Worm (Caenorhabditis elegans) whole organism, L4/young adult: ENCODE measurements around the gene hpl-2.

Source experiments
- W03F9.2 ChIP-seq: fragments of 150-350 bp; optimal IDR thresholded peaks from 2 replicates; lab custom pipeline; 2014; ENCODE audit warnings: missing biosample characterization, missing genetic modification characterization
- dao-5 ChIP-seq: sonication (generic microtip); optimal IDR thresholded peaks from 2 replicates; lab custom pipeline; 2016; ENCODE audit warnings: missing genotype, missing genetic modification characterization, moderate library complexity, missing compliant biosample characterization
- him-1 ChIP-seq: sonication (generic microtip); optimal IDR thresholded peaks from 2 replicates; lab custom pipeline; 2016; ENCODE audit warnings: missing genotype, missing genetic modification reagents, missing genetic modification characterization, missing compliant biosample characterization

DNA sequence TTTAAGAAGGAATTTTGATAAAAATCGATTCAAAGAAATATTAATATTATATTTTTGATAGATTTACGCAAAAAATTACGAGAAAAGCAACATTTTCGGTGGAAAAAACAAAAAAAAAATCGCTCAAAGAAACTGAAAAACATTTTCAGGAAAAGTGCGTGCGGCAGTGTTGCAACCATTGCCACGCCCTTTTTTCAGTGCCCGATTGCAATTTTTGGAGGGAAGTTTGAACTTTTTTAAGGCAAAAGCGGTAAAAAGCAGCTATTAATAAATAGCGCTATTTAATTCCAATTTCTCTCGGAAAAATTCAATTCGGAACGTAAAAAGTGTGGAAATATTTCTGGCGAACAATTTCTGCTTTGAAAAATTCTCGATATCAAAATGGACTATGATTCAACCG lies 34.3 kb downstream of the hpl-2 start:
- no peak for TF ChIP-seq W03F9.2 (tag; lab: Kevin White, UChicago)
- TF ChIP-seq him-1 = no peak
- no peak for TF ChIP-seq dao-5 (tag; lab: Kevin White, UChicago)
